Worm (Caenorhabditis elegans): ENCODE data around the gene Y57A10A.24.

Gene Y57A10A.24

ce11 chrII:12242551-12242950 lies at the start of gene Y57A10A.24:
Gene Y57A10A.24, plus strand, starts transcription at chrII:12242946.
- TF ChIP-seq unc-62 (GFP tag; optimal IDR thresholded peaks at IDR 0.05): no peak

DNA sequence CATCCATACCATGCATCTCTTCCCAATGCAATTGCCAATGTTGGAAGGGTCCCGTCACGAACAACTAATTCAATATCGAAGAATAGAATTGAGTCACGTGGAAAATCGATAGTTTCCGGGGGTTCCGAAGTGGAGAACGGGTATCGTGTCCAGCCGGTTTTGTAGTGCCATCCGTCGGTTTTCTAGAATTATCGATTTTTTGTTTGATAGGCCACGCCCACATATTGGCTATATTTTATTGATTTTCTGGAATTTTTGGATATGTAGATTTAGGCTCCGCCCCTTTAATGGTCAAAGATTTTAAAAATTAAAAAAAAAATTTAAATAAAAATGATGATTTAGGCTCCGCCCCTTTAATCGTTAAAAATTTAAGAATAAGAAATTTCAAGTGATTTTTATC lies 43.5 kb upstream of the Y57A10A.24 start:
- no peak for TF ChIP-seq unc-62 (GFP tag; optimal IDR thresholded peaks at IDR 0.05)

ce11 chrII:12199912-12200637 lies 42.7 kb upstream of the Y57A10A.24 start, which contains the start of gene polg-1:
Gene polg-1, minus strand, starts transcription at chrII:12199962.
- TF ChIP-seq unc-62 (GFP tag; optimal IDR thresholded peaks at IDR 0.05): no peak

ce11 chrII:12202281-12202680 lies 40.5 kb upstream of the Y57A10A.24 start, which contains the start of gene trpp-5:
Gene trpp-5, minus strand, starts transcription at chrII:12202381.
- no peak for TF ChIP-seq unc-62 (GFP tag; optimal IDR thresholded peaks at IDR 0.05)

ce11 chrII:12202921-12203320 lies 39.8 kb upstream of the Y57A10A.24 start, which contains the start of gene aqp-12:
Gene aqp-12, plus strand, starts transcription at chrII:12203221.
- TF ChIP-seq unc-62 (GFP tag; optimal IDR thresholded peaks at IDR 0.05): no peak

- TF ChIP-seq unc-62 (GFP tag; optimal IDR thresholded peaks at IDR 0.05): no peak
These were observed 38.1 kb upstream of the Y57A10A.24 start for ce11 chrII:12204617-12205016.

DNA sequence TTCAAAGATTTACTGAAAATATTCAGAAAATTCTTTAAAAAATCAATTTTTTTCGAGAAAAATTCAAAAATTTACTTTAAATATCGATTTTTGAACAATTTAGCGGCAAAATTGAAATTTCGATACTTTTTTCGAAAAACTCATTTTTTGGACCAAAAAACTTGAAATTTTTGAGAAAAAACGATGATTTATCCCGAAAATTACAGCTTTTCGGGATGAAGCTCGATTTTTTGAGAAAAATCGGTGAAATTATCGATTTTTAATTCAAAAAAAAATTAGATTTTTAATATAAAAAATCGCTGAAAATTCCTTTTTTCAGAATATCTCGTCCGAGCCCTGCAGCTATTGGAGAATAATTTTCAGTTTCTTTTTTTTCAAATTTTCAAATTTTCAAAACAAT lies 34.0 kb upstream of the Y57A10A.24 start:
- no peak for TF ChIP-seq unc-62 (GFP tag; optimal IDR thresholded peaks at IDR 0.05)

- TF ChIP-seq unc-62 (GFP tag; optimal IDR thresholded peaks at IDR 0.05): no peak
These were observed 31.0 kb upstream of the Y57A10A.24 start for ce11 chrII:12211652-12212245.

ce11 chrII:12214562-12214961 lies 28.2 kb upstream of the Y57A10A.24 start:
- no peak for TF ChIP-seq unc-62 (GFP tag; optimal IDR thresholded peaks at IDR 0.05)

DNA sequence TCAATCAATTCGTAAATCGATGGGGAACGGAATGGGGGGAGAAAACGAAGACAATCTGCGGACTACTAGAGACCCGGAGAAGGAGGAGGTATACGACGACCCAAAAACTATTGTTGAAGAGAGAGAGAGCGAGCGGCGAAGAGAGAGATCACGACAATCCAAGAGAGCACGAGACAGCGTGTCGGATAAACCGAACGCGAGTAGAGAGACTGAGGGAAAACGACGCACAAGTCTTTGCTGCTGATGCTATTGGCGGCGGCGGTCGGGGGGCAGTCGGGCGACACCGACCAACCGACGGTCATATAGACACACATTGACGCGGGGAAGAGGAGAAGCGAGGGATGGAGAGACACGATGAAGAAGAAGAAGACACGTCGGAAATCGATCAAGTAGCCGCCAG lies 20.2 kb upstream of the Y57A10A.24 start:
- TF ChIP-seq unc-62 (GFP tag; optimal IDR thresholded peaks at IDR 0.05): no peak

DNA sequence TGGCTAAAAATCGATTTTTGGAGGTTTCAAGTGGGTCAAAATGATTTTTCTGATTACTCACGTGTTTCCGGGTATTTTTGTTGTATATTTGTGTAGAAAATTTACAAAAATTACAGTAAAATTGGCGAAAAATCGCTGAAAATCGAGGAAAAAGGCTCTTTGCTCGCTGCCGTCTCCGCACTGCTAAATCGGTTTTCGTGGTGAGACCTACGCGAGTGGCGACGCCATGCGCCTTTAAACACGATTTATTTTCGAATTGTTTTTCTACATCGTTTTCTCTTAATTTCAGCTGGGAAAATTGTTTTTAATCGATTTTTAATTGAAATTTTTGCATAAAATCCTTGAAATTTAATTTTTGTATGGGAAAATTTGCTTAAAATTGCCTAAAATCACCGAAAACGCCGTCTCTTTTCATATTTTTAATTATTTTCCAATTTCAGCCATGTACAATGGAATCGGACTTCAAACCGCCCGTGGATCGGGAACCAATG lies 17.8 kb upstream of the Y57A10A.24 start, which contains the start of the genes pqn-87 and rsr-2:
Gene pqn-87 (minus strand): TSS at position 171 of the 491 bp plus-strand sequence.
Gene rsr-2 (plus strand): TSS at position 441 of the 491 bp plus-strand sequence.
- no peak for TF ChIP-seq unc-62 (GFP tag; optimal IDR thresholded peaks at IDR 0.05)

ce11 chrII:12226192-12226591 lies 16.6 kb upstream of the Y57A10A.24 start:
- no peak for TF ChIP-seq unc-62 (GFP tag; optimal IDR thresholded peaks at IDR 0.05)

DNA sequence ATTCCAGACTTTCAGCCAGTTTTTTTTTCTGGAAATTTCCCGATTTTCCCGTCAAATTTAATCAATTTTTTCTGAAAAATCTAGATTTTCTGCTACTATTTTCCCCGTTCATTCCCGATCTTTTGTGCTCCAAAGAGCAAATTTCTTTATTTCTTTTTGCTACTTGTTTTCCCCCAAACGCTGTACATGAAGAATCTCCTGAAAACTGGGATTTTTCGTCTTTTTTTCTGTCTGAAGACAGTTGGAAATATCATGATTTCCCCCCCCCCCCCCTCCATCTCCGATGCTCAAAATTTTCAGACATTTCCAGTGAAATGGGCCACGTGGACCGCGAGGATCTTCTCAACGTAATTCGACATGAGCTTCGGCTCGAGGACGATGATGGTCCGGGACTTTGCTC lies 14.7 kb upstream of the Y57A10A.24 start, which contains the start of gene sinh-1:
Gene sinh-1 (plus strand): TSS at position 301 of the 400 bp plus-strand sequence.
- TF ChIP-seq unc-62 (GFP tag; optimal IDR thresholded peaks at IDR 0.05): no peak

DNA sequence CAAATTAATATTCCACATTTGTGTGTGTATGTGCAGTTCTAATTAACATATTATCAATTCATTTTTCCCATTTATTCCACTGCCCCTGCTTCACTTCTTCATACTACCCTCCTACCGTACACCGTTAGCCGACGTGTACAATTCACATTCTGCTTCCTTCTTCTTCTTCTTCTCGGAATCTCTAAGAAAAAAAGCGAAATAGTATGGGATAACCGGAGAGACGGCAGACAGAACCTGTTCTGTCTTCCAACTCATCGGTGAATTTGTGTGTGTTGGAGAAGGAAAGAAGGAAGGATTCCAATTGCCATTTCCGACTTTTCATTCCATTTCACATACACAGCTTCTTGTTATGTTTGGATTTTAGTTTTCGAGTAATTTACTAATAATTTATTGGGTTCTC lies 5.2 kb upstream of the Y57A10A.24 start:
- no peak for TF ChIP-seq unc-62 (GFP tag; optimal IDR thresholded peaks at IDR 0.05)

- no peak for TF ChIP-seq unc-62 (GFP tag; optimal IDR thresholded peaks at IDR 0.05)
These were observed 3.3 kb upstream of the Y57A10A.24 start for ce11 chrII:12239449-12239848.

ce11 chrII:12240088-12240487 lies 2.7 kb upstream of the Y57A10A.24 start, which contains the start of gene txdc-12.1:
Gene txdc-12.1, plus strand, starts transcription at chrII:12240388.
- TF ChIP-seq unc-62 (GFP tag; optimal IDR thresholded peaks at IDR 0.05): no peak

DNA sequence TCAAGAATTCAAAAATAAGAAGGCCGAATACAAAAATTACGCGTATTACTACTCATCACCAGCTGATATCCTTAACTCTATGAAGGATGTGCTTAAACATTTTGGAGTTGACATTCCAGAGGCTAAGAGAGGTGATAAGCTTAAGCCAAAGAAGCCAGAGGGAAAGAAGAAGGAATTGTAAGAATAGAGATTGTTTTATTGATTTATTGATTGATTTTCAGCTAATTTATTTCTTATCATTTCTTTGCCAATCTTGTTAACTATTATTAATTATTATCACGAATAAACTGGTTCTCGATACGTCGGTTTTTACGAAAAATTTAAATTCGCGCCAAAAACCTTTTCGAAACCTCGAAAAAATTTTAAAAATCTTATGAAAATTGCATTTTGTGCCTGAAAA lies 954 bp upstream of the Y57A10A.24 start:
- TF ChIP-seq unc-62 (GFP tag; optimal IDR thresholded peaks at IDR 0.05): no peak
